Fruit fly (Drosophila melanogaster) whole organism, embryonic: ENCODE measurements around the gene Rad9.

Source experiments
- ATbp ChIP-seq: fragments of 200-800 bp; sonication (Bioruptor generic); optimal IDR thresholded peaks from 2 replicates; lab custom pipeline; 2017; ENCODE audit warnings: missing biosample characterization, mild to moderate bottlenecking, missing genetic modification characterization, missing genetic modification reagents
- Aef1 ChIP-seq: fragments of 200-800 bp; sonication (Bioruptor generic); IDR thresholded peaks from 3 replicates; pipeline ENCODE4 v1.3.6; 2022; ENCODE audit warnings: missing biosample characterization, missing genetic modification characterization
- Asciz ChIP-seq: fragments of 200-800 bp; sonication (Bioruptor generic); optimal IDR thresholded peaks from 2 replicates; lab custom pipeline; 2017; ENCODE audit warnings: missing biosample characterization, mild to moderate bottlenecking, missing genetic modification characterization, missing genetic modification reagents
- B-H2 ChIP-seq: fragments of 200-800 bp; sonication (Bioruptor generic); optimal IDR thresholded peaks from 2 replicates; lab custom pipeline; 2018; ENCODE audit warnings: missing biosample characterization, mild to moderate bottlenecking, missing genetic modification characterization
- Blimp-1 ChIP-seq: fragments of 200-800 bp; sonication (Bioruptor generic); optimal IDR thresholded peaks from 3 replicates; lab custom pipeline; 2018; ENCODE audit warnings: missing biosample characterization, missing genetic modification characterization, mild to moderate bottlenecking, moderate library complexity, missing genetic modification reagents
- CG10979 ChIP-seq: fragments of 200-800 bp; sonication (Bioruptor generic); optimal IDR thresholded peaks from 2 replicates; lab custom pipeline; 2018; ENCODE audit warnings: missing biosample characterization, mild to moderate bottlenecking, missing genetic modification characterization, moderate library complexity
- CG11398 ChIP-seq: fragments of 200-800 bp; sonication (Bioruptor generic); optimal IDR thresholded peaks from 2 replicates; lab custom pipeline; 2016; ENCODE audit warnings: missing biosample characterization, missing genetic modification characterization
- CG12769 ChIP-seq: fragments of 200-800 bp; sonication (Bioruptor generic); optimal IDR thresholded peaks from 2 replicates; lab custom pipeline; 2019; ENCODE audit warnings: missing biosample characterization, mild to moderate bottlenecking, missing genetic modification characterization, moderate library complexity
- CG14860 ChIP-seq: fragments of 200-800 bp; sonication (Bioruptor generic); IDR thresholded peaks from 3 replicates; pipeline ENCODE4 v1.3.6; 2022; ENCODE audit warnings: missing biosample characterization, missing genetic modification characterization; ENCODE audit not compliant: partially characterized antibody
- CG15011 ChIP-seq: fragments of 200-800 bp; sonication (Bioruptor generic); optimal IDR thresholded peaks from 3 replicates; lab custom pipeline; 2018; ENCODE audit warnings: missing biosample characterization, mild to moderate bottlenecking, missing genetic modification characterization
- CG17385 ChIP-seq: fragments of 200-800 bp; sonication (Bioruptor generic); optimal IDR thresholded peaks from 3 replicates; lab custom pipeline; 2018; ENCODE audit warnings: missing biosample characterization, mild to moderate bottlenecking, missing genetic modification characterization
- CG2678 ChIP-seq: fragments of 200-800 bp; sonication (Bioruptor generic); optimal IDR thresholded peaks from 3 replicates; lab custom pipeline; 2019; ENCODE audit warnings: missing biosample characterization, mild to moderate bottlenecking, missing genetic modification characterization, moderate library complexity
- CG32772 ChIP-seq: fragments of 200-800 bp; sonication (Bioruptor generic); IDR thresholded peaks from 2 replicates; pipeline ENCODE4 v1.3.6; 2022; ENCODE audit warnings: missing biosample characterization, missing genetic modification characterization
- CG4854 ChIP-seq: fragments of 200-800 bp; sonication (Bioruptor generic); optimal IDR thresholded peaks from 2 replicates; lab custom pipeline; 2016; ENCODE audit warnings: missing biosample characterization, missing genetic modification characterization, inconsistent platforms
- CG6654 ChIP-seq: fragments of 200-800 bp; sonication (Bioruptor generic); optimal IDR thresholded peaks from 2 replicates; lab custom pipeline; 2017; ENCODE audit warnings: missing biosample characterization, mild to moderate bottlenecking, missing genetic modification characterization
- CG7928 ChIP-seq: fragments of 200-800 bp; sonication (Bioruptor generic); optimal IDR thresholded peaks from 2 replicates; lab custom pipeline; 2017; ENCODE audit warnings: missing biosample characterization, mild to moderate bottlenecking, missing genetic modification characterization
- CG8290 ChIP-seq, 3 experiments: fragments of 200-800 bp; sonication (Bioruptor generic); optimal IDR thresholded peaks; 2 replicates each; lab custom pipeline; 2016 to 2019; ENCODE audit warnings: missing biosample characterization in 3 of 3, missing genetic modification characterization in 3 of 3, mild to moderate bottlenecking in 2 of 3, moderate library complexity in 1 of 3
- CG8944 ChIP-seq: fragments of 200-800 bp; sonication (Bioruptor generic); optimal IDR thresholded peaks from 3 replicates; lab custom pipeline; 2016; ENCODE audit warnings: missing biosample characterization, missing genetic modification characterization
- CkIIα-i1 ChIP-seq: fragments of 200-800 bp; sonication (Bioruptor generic); IDR thresholded peaks from 2 replicates; pipeline ENCODE4 v1.3.6; 2022; ENCODE audit warnings: missing biosample characterization, missing genetic modification characterization
- Dfd ChIP-seq, 2 experiments: fragments of >200 bp; optimal IDR thresholded peaks; 2 replicates each; lab custom pipeline; 2017; ENCODE audit warnings: missing biosample characterization in 2 of 2, missing genetic modification characterization in 2 of 2
- Elba2 ChIP-seq: fragments of 200-800 bp; sonication (Bioruptor generic); optimal IDR thresholded peaks from 3 replicates; lab custom pipeline; 2016; ENCODE audit warnings: missing biosample characterization, missing genetic modification characterization
- HHEX ChIP-seq: fragments of 200-800 bp; sonication (Bioruptor generic); optimal IDR thresholded peaks from 3 replicates; lab custom pipeline; 2017; ENCODE audit warnings: missing biosample characterization, mild to moderate bottlenecking, missing genetic modification characterization, missing genetic modification reagents
- Med ChIP-seq: fragments of 200-800 bp; sonication (Bioruptor generic); peaks from one replicate; lab custom pipeline; 2016; ENCODE audit warnings: missing biosample characterization, missing genetic modification characterization, mild to moderate bottlenecking, inconsistent platforms, moderate library complexity
- Side ChIP-seq: fragments of 200-800 bp; sonication (Bioruptor generic); optimal IDR thresholded peaks from 2 replicates; lab custom pipeline; 2016; ENCODE audit warnings: missing biosample characterization, missing genetic modification characterization
- Spps ChIP-seq: fragments of 200-800 bp; sonication (Bioruptor generic); optimal IDR thresholded peaks from 2 replicates; lab custom pipeline; 2018; ENCODE audit warnings: missing biosample characterization, mild to moderate bottlenecking, missing genetic modification characterization
- Taf1 ChIP-seq: fragments of 200-800 bp; sonication (Bioruptor generic); IDR thresholded peaks from 2 replicates; pipeline ENCODE4 v1.3.6; 2022; ENCODE audit warnings: missing biosample characterization, missing genetic modification characterization
- Vsx1 ChIP-seq: fragments of 200-800 bp; sonication (Bioruptor generic); optimal IDR thresholded peaks from 2 replicates; lab custom pipeline; 2017; ENCODE audit warnings: missing biosample characterization, mild to moderate bottlenecking, missing genetic modification characterization, missing genetic modification reagents
- ase ChIP-seq: fragments of 200-800 bp; sonication (Bioruptor generic); IDR thresholded peaks from 3 replicates; pipeline ENCODE4 v1.3.6; 2022; ENCODE audit warnings: missing biosample characterization, missing genetic modification characterization
- br ChIP-seq: fragments of >200 bp; optimal IDR thresholded peaks from 2 replicates; lab custom pipeline; 2017
- chn ChIP-seq: fragments of 200-800 bp; sonication (Bioruptor generic); optimal IDR thresholded peaks from 2 replicates; lab custom pipeline; 2016; ENCODE audit warnings: missing biosample characterization, missing genetic modification characterization
- crc ChIP-seq: fragments of 200-800 bp; sonication (Bioruptor generic); optimal IDR thresholded peaks from 2 replicates; lab custom pipeline; 2016; ENCODE audit warnings: missing biosample characterization, missing genetic modification characterization
- crp ChIP-seq, 2 experiments: fragments of 200-800 bp; sonication (Bioruptor generic); optimal IDR thresholded peaks; 2 replicates in 1 of 2; 3 replicates in 1 of 2; lab custom pipeline; 2017; ENCODE audit warnings: missing biosample characterization in 2 of 2, missing genetic modification characterization in 2 of 2, mild to moderate bottlenecking in 1 of 2, moderate library complexity in 1 of 2
- dan ChIP-seq: fragments of 200-800 bp; sonication (Bioruptor generic); IDR thresholded peaks from 2 replicates; pipeline ENCODE4 v1.3.6; 2022; ENCODE audit warnings: missing biosample characterization, missing genetic modification characterization
- dati ChIP-seq: fragments of 200-800 bp; sonication (Bioruptor generic); IDR thresholded peaks from 2 replicates; pipeline ENCODE4 v1.3.6; 2022; ENCODE audit warnings: missing biosample characterization, missing genetic modification characterization
- disco-r ChIP-seq: fragments of 200-800 bp; sonication (Bioruptor generic); optimal IDR thresholded peaks from 2 replicates; lab custom pipeline; 2016; ENCODE audit warnings: missing biosample characterization, missing genetic modification characterization
- fd102C ChIP-seq: fragments of 200-800 bp; sonication (Bioruptor generic); optimal IDR thresholded peaks from 2 replicates; lab custom pipeline; 2018; ENCODE audit warnings: missing biosample characterization, mild to moderate bottlenecking, missing genetic modification characterization, moderate library complexity
- grn ChIP-seq: fragments of 200-800 bp; sonication (Bioruptor generic); optimal IDR thresholded peaks from 3 replicates; lab custom pipeline; 2017; ENCODE audit warnings: missing biosample characterization, missing genetic modification characterization
- hkb ChIP-seq, 2 experiments: fragments of 200-800 bp in 1 of 2; fragments of >200 bp in 1 of 2; sonication (Bioruptor generic) in 1 of 2; IDR thresholded peaks in 1 of 2; optimal IDR thresholded peaks in 1 of 2; 2 replicates each; pipeline versions ENCODE4 v1.3.6 to Lab custom; 2017 to 2022; ENCODE audit warnings: missing biosample characterization in 1 of 2, missing genetic modification characterization in 1 of 2
- inv ChIP-seq: fragments of 200-800 bp; sonication (Bioruptor generic); IDR thresholded peaks from 2 replicates; pipeline ENCODE4 v1.3.6; 2022; ENCODE audit warnings: missing biosample characterization, missing genetic modification characterization; ENCODE audit not compliant: partially characterized antibody
- kni ChIP-seq: fragments of 200-800 bp; sonication (Bioruptor generic); optimal IDR thresholded peaks from 3 replicates; lab custom pipeline; 2017; ENCODE audit warnings: mild to moderate bottlenecking, missing biosample characterization, missing genetic modification reagents, missing genetic modification characterization
- maf-S ChIP-seq: fragments of 200-800 bp; sonication (Bioruptor generic); optimal IDR thresholded peaks from 2 replicates; lab custom pipeline; 2016; ENCODE audit warnings: missing biosample characterization, missing genetic modification characterization
- mam ChIP-seq: fragments of 200-800 bp; sonication (Bioruptor generic); optimal IDR thresholded peaks from 3 replicates; lab custom pipeline; 2016; ENCODE audit warnings: missing biosample characterization, missing genetic modification characterization
- nau ChIP-seq: fragments of 200-800 bp; sonication (Bioruptor generic); optimal IDR thresholded peaks from 3 replicates; lab custom pipeline; 2017; ENCODE audit warnings: missing biosample characterization, mild to moderate bottlenecking, missing genetic modification characterization, missing genetic modification reagents
- nerfin-1 ChIP-seq: fragments of 200-800 bp; sonication (Bioruptor generic); optimal IDR thresholded peaks from 3 replicates; lab custom pipeline; 2019; ENCODE audit warnings: missing biosample characterization, mild to moderate bottlenecking, missing genetic modification characterization, moderate library complexity
- slp2 ChIP-seq: fragments of 200-800 bp; sonication (Bioruptor generic); optimal IDR thresholded peaks from 2 replicates; lab custom pipeline; 2016; ENCODE audit warnings: missing biosample characterization, missing genetic modification characterization
- sqz ChIP-seq: fragments of 200-800 bp; sonication (Bioruptor generic); optimal IDR thresholded peaks from 3 replicates; lab custom pipeline; 2018; ENCODE audit warnings: missing biosample characterization, mild to moderate bottlenecking, missing genetic modification characterization
- tll ChIP-seq, 2 experiments: fragments of 200-800 bp in 1 of 2; fragments of >200 bp in 1 of 2; sonication (Bioruptor generic) in 1 of 2; optimal IDR thresholded peaks; 2 replicates each; lab custom pipeline; 2017 to 2019; ENCODE audit warnings: missing biosample characterization in 2 of 2, missing genetic modification characterization in 2 of 2, mild to moderate bottlenecking in 1 of 2, moderate library complexity in 1 of 2
- toy ChIP-seq: fragments of 200-800 bp; sonication (Bioruptor generic); IDR thresholded peaks from 2 replicates; pipeline ENCODE4 v1.3.6; 2022; ENCODE audit warnings: missing biosample characterization, missing genetic modification characterization
- trem ChIP-seq: fragments of 200-800 bp; optimal IDR thresholded peaks from 3 replicates; lab custom pipeline; 2019; ENCODE audit warnings: missing biosample characterization, mild to moderate bottlenecking, missing genetic modification characterization, moderate library complexity

Rad9 gene

DNA sequence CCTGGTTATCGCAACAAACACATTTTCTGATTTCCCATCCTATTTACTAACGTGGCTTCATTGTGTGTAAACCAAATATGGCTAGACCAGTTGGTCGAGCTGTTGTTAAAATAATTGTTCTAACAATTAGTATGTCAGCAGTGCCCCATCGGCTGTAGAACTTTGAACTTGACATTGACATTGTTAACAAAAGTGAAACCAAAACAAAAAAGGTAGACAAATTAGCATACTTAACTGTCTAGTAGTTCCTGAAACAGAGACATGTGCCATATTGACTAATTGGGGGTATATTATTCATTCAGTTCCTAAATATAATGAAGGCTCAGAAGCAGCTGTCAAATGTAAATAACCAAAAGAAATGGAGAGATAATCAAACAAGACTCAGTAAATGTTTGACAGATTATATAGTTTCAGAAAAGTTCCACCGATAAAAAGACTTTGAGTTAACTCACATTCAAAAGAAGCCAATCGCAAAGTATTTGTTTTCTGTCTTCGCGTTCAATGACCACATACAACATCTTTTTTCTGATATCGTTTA, 34.6 kb downstream of the Rad9 start (continued):
- TF ChIP-seq slp2 (GFP tag; lab: Kevin White, UChicago) (no peak), HHEX (GFP tag; lab: Kevin White, UChicago) (no peak), Blimp-1 (GFP tag; lab: Kevin White, UChicago) (peak; percentile 82), Taf1 (GFP tag; lab: Robert Waterston, UW) (no peak), ase (GFP tag; lab: Robert Waterston, UW) (no peak), hkb (optimal IDR thresholded peaks at IDR 0.05; lab: Kevin White, UChicago) (no peak), hkb (GFP tag; IDR thresholded peaks at IDR 0.05; lab: Robert Waterston, UW) (no peak), nau (GFP tag; lab: Kevin White, UChicago) (peak; percentile 16), Med (peak; percentile 29), CG4854 (GFP tag; lab: Kevin White, UChicago) (peak; percentile 37), CG14860 (GFP tag; lab: Robert Waterston, UW) (no peak), trem (tag; lab: Kevin White, UChicago) (no peak), dati (GFP tag; lab: Robert Waterston, UW) (no peak), crc (peak; percentile 26), toy (no peak), Asciz (GFP tag; lab: Kevin White, UChicago) (no peak), CG8944 (no peak), CG12769 (tag; lab: Kevin White, UChicago) (peak; percentile 40), br (no peak), CkIIα-i1 (GFP tag; lab: Robert Waterston, UW) (no peak), disco-r (GFP tag; lab: Kevin White, UChicago) (no peak), CG11398 (GFP tag; lab: Kevin White, UChicago) (no peak), Aef1 (GFP tag; lab: Robert Waterston, UW) (no peak), CG7928 (GFP tag; lab: Kevin White, UChicago) (no peak), maf-S (GFP tag; lab: Kevin White, UChicago) (no peak), Vsx1 (GFP tag; lab: Kevin White, UChicago) (peak; percentile 46), CG8290 (GFP tag; optimal IDR thresholded peaks at IDR 0.05; lab: Kevin White, UChicago) (no peak), CG8290 (tag; optimal IDR thresholded peaks at IDR 0.05; lab: Kevin White, UChicago) (peak in 1 of 2 experiments; percentile 40), mam (GFP tag; lab: Kevin White, UChicago) (no peak), inv (GFP tag; lab: Robert Waterston, UW) (no peak), grn (GFP tag; lab: Kevin White, UChicago) (no peak), CG10979 (tag; lab: Kevin White, UChicago) (peak; percentile 17), Dfd (GFP tag; optimal IDR thresholded peaks at IDR 0.05; lab: Kevin White, UChicago) (no peak), crp (GFP tag; optimal IDR thresholded peaks at IDR 0.05; lab: Kevin White, UChicago) (no peak), CG15011 (peak; percentile 41), fd102C (peak; percentile 4), CG2678 (tag; lab: Kevin White, UChicago) (peak; percentile 65), Spps (no peak), Side (peak; percentile 71), Elba2 (GFP tag; lab: Kevin White, UChicago) (no peak), CG32772 (GFP tag; lab: Robert Waterston, UW) (no peak), B-H2 (GFP tag; lab: Kevin White, UChicago) (peak; percentile 17), sqz (GFP tag; lab: Kevin White, UChicago) (no peak), kni (peak; percentile 48), CG6654 (GFP tag; lab: Kevin White, UChicago) (no peak), tll (GFP tag; optimal IDR thresholded peaks at IDR 0.05; lab: Kevin White, UChicago) (peak in 1 of 2 experiments; percentile 28), ATbp (GFP tag; lab: Kevin White, UChicago) (peak; percentile 73), chn (GFP tag; lab: Kevin White, UChicago) (no peak), CG17385 (no peak), nerfin-1 (tag; lab: Kevin White, UChicago) (no peak), dan (GFP tag; lab: Robert Waterston, UW) (no peak)
